Fruit fly (Drosophila melanogaster) Kc167 (cell line): ENCODE results near the gene CG32369.

Experiments used
- Myc ChIP-seq: fragments of >200 bp; optimal IDR thresholded peaks from 2 replicates; lab custom pipeline; 2017; ENCODE audit warnings: missing external identifiers
- Sin3A ChIP-seq: fragments of >200 bp; optimal IDR thresholded peaks from 2 replicates; lab custom pipeline; 2018; ENCODE audit warnings: missing external identifiers
- h ChIP-seq: fragments of >200 bp; optimal IDR thresholded peaks from 3 replicates; lab custom pipeline; 2018; ENCODE audit warnings: missing external identifiers
- insv ChIP-seq: fragments of >200 bp; optimal IDR thresholded peaks from 3 replicates; lab custom pipeline; 2018; ENCODE audit warnings: missing external identifiers
- psq ChIP-seq: fragments of >200 bp; optimal IDR thresholded peaks from 2 replicates; lab custom pipeline; 2017; ENCODE audit warnings: missing external identifiers
- ttk ChIP-seq: sonication (Bioruptor generic); optimal IDR thresholded peaks from 2 replicates; lab custom pipeline; 2017; ENCODE audit warnings: missing external identifiers

The CG32369 gene

DNA sequence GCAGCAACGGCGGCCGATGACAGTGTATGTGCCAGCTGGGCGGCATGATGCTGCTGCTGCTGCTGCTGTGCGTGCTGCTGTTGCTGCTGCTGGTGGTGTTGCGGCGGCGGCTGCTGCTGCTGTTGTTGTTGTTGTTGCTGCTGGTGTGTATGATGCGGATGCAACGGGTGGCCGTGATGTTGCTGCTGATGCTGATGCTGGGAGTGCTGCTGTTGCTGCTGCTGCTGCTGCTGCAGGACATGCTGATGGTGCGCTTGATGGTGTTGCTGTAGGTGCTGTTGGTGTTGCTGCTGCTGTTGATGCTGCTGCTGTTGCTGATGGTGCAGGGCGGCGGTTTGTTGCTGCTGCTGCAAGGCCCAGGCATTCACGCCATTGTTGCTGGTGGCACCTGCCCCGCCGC, 21.3 kb upstream of the CG32369 start:
- TF ChIP-seq Myc (lab: Kevin White, UChicago) (no peak), ttk (no peak), Sin3A (lab: Kevin White, UChicago) (no peak), h (lab: Kevin White, UChicago) (no peak), insv (lab: Kevin White, UChicago) (no peak), psq (no peak)

DNA sequence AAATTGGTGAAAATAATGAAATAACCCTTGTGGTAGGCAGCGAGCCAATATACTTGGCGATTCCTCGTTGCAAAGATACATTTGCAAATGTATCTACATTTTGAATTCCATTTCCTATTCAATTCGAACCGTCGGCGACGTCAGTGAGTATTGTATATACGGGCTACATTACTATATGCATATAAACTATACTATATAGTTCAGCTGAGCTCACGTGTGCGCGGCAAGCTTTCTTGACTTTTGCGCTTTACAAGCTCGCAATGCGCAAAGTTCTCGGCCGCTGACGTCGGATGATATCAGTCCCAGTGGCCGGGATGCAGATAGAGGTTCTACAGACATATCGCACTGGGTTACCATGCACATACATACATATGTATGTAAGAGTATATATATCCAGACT, 20.0 kb upstream of the CG32369 start:
- TF ChIP-seq insv (lab: Kevin White, UChicago) = no peak
- TF ChIP-seq Myc (lab: Kevin White, UChicago) = no peak

DNA sequence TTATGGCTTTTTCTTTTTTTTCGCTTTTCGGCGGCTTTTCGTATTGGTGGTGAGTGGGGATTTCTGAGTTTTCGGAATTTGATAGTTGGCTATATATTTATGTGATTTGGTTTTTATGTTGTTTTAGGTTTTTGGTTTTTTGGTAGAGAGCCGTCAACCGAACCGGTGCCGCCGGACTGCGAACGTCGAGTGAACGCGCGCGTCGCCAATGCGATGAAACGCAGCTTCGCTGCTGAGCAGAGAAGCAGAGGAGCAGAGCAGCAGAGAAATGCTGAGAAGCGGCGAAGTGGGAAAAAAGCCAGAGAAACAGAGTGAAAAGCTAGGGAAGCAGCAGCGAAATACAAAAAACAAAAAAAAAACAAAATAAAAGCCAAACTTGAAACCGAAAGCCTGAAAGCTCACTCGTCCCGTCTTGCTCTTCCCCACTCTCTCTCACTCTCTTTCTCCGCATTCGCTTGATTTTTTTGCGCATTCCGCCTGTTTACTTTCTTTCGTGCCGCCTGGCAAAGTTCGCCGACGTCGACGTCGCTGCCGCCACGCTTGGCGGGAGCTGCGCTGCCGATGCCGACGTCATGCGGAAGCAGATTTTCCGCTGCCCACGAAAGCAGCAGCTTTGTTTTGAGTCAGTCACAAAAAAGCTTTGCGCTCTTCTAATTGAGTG, 18.3 kb upstream of the CG32369 start:
- TF ChIP-seq psq = no peak
- no peak for TF ChIP-seq ttk
- no peak for TF ChIP-seq insv (lab: Kevin White, UChicago)
- TF ChIP-seq Myc (lab: Kevin White, UChicago) = no peak
- no peak for TF ChIP-seq Sin3A (lab: Kevin White, UChicago)
- TF ChIP-seq h (lab: Kevin White, UChicago) = no peak

DNA sequence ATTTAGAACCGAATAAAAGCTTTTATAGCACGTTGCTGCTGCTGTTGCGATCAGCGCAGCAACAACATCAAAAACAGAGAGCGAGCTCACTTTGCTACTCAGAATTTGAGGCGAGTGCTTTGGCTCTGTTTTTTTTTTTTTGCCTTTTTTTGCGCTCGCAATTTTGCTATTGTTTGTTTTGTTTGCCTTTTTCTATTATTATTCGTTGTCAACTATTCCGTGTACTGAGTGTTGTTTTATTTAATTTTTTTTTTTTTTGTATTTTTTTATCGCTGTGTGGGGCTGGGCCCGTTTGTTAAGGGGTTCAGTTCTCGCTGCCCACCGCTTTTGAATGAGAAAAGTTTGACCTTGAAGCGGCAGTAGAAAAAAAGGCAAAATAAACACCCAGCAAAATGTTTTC, 17.1 kb upstream of the CG32369 start:
- no peak for TF ChIP-seq Sin3A (lab: Kevin White, UChicago)

DNA sequence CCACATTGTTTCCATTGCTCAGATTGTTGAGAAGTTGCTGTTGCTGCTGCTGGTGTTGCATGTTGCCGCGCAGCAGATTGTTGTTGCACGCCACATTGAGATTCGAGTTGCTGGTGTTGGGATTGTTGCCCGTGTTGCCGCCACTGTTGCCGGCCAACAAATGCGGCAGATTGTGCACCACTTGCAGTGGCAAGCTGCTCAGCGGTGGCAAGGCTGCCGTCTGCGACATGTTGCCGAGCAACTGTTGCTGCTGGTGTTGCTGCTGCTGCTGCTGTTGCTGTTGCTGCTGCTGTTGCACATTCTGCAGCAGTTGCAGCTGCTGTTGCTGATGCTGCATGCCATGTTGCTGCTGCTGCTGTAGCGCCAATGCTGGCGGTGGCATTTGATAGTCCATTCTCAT, 16.6 kb upstream of the CG32369 start:
- TF ChIP-seq ttk = no peak
- no peak for TF ChIP-seq Myc (lab: Kevin White, UChicago)
- TF ChIP-seq insv (lab: Kevin White, UChicago) = no peak
- no peak for TF ChIP-seq psq
- no peak for TF ChIP-seq h (lab: Kevin White, UChicago)
- TF ChIP-seq Sin3A (lab: Kevin White, UChicago) = no peak

DNA sequence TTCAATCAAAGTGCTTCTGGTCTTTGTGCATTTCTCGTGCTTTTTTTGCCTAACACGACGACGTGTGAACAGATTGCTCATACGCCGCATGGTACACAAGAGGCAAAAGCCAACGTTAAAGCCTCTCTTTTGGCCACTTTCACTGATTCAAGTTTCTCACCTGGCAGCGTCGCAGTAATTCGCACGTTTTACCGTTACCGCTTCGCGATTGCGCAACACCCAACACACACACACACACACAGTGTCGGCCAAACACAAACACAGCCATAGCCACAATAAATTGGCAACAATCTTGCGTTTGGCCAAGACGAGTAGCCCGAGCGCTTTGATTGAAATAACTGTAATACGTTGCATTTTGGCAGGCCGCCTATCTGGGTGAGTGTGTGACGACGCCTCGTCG, 13.6 kb upstream of the CG32369 start:
- TF ChIP-seq h (lab: Kevin White, UChicago) = no peak
- TF ChIP-seq psq = no peak
- TF ChIP-seq insv (lab: Kevin White, UChicago) = no peak
- no peak for TF ChIP-seq Myc (lab: Kevin White, UChicago)
- TF ChIP-seq Sin3A (lab: Kevin White, UChicago) = no peak
- TF ChIP-seq ttk = no peak

DNA sequence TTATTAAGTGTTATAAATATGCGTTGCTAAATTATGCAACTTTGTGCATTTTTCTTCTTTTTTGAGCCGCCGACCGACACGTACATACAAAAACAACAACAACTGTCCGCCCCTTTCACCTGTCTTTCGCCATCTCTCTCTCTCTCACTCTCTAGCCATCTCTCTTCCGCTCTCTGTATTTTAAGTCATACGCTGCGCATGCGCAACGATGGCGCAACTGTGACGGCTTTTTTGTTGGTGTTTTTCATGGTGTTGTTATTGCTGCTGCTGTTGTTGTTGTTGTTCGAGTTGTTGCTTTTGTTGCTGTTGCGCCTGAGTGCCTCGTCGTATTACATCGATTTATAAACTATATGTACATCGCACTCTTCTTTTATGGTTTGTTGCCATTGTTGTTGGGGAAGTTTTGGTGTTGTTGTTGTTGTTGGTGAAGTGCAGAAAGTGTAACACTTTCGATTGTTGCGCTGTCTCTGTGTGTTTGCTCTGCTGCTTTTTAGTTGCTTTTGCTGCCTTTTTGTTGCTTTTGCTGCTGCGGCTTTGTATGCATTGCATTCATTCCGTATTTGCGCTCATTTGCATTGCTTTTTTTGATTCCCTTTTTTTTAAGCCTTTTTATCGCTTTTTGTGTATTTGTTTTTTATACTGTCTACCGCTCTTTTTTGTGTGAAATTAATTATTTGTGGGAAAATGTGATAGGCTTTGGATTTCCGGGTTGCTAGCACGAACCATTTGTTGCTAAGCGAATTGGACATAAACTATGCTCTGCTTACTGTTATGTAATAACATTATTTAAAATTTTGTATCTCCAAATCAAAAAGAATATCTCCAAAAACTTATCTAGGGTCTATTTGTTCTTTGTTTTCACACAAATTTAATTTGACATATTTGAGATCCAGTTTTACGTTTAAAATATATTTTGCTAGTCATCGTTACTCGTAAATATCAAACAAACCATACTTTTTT, 12.3 kb upstream of the CG32369 start:
- TF ChIP-seq Myc (lab: Kevin White, UChicago) = no peak
- TF ChIP-seq h (lab: Kevin White, UChicago) = no peak
- no peak for TF ChIP-seq insv (lab: Kevin White, UChicago)
- TF ChIP-seq psq = no peak
- no peak for TF ChIP-seq Sin3A (lab: Kevin White, UChicago)
- no peak for TF ChIP-seq ttk

DNA sequence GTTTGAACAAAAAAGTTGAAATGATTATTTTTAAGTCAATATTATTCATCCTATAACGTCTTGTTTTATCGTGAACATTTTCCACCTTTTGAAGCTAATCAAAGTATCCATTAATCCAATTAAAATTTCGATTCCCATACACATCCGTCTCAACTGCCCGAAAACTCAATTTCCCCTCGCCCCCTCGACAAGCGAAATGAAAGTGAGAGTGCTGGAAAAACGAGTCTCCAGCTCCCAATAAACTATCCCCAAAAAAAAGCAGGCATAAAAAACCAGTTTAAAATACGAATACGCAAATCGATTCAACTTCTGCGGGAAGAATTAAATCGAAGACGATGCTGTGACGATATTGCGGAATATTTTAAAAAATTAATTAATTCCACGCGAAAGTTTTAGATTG, 11.5 kb upstream of the CG32369 start:
- TF ChIP-seq h (lab: Kevin White, UChicago) (no peak), Sin3A (lab: Kevin White, UChicago) (no peak), psq (no peak), ttk (no peak), Myc (lab: Kevin White, UChicago) (no peak), insv (lab: Kevin White, UChicago) (no peak)

DNA sequence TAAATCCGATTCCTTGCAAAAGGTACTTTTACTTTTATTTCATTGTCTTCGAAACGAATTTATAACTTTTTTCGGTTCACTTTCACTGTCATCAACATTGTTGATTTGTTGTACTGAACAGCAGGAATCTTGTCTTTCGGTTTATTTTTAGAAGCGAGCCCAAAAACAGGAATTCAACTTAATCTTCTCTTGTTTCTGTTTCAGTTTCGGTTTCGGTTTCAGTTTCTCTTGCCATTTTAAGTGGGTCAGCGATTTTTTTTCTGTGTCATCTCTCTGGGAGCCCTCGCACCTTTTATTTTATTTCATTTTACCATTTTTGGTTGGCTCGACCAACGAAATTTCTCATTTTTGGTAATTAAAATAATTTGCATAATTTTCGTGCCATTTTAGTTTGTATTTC, 10.6 kb upstream of the CG32369 start:
- no peak for TF ChIP-seq psq
- TF ChIP-seq ttk = no peak
- TF ChIP-seq insv (lab: Kevin White, UChicago) = no peak
- no peak for TF ChIP-seq h (lab: Kevin White, UChicago)
- TF ChIP-seq Sin3A (lab: Kevin White, UChicago) = no peak
- no peak for TF ChIP-seq Myc (lab: Kevin White, UChicago)

DNA sequence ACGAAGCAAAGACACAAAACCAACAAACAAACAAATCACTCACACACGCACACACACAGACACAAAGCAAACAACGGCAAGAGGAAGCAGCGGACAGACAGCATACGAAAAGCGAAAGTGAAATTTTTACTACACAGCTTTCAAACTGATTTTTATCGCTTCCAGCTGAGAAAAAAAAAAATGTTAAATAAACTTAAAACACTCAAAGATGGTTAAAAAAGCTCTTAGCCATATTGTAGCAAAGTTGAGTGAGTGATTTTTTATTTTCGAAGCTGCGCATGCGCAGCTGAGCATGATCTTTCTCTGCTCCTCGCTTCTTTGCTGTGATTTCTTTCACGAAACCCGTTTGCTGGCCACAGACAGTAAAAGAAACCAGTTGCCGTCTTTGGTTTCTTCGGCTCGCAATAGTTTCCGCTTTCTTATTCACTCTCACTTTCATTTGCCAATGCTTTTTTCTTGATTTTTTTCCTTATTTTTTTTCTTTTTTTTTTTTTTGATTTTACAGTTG, 8.9 kb upstream of the CG32369 start:
- no peak for TF ChIP-seq ttk

DNA sequence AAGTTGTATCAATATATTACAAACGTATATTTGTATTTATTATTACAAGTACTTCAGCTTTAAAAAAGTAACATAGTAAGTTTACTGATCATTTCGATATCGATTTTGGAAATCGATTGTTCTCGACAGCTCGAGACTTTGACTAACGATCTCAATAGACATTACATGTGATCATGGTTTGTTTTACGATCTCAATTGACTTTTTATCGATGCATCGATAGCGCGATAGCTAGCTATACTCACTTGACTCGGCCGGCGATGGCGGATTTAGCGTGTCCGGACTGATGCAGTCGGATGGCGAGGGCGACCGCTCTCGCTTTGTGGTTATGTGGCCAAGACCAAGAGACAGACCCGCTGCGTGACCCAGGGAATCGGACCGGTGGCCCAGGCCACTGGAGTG, 7.6 kb upstream of the CG32369 start:
- TF ChIP-seq insv (lab: Kevin White, UChicago) = no peak
- no peak for TF ChIP-seq ttk
- TF ChIP-seq Myc (lab: Kevin White, UChicago) = no peak
- no peak for TF ChIP-seq h (lab: Kevin White, UChicago)
- no peak for TF ChIP-seq psq

DNA sequence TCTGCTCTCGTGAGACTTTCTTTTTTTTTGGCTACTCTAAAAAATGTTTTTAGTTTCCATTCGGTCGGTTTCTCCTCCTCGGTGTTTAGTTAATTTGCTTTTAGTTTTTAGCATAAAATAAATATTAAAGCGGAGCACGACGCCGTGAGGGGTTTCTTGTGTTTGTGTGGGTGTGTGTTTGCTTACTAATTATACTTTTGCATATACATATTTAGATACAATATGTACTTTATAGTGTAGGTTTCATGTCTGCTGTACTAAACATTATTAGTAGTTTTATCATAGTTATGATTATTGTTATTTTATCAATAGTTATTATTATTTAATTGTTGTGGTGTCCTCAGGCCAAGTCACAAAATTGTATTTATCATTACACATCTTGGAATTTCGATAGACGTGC, 6.3 kb upstream of the CG32369 start:
- TF ChIP-seq insv (lab: Kevin White, UChicago) (no peak), ttk (no peak), Sin3A (lab: Kevin White, UChicago) (no peak), psq (no peak), h (lab: Kevin White, UChicago) (no peak), Myc (lab: Kevin White, UChicago) (no peak)

DNA sequence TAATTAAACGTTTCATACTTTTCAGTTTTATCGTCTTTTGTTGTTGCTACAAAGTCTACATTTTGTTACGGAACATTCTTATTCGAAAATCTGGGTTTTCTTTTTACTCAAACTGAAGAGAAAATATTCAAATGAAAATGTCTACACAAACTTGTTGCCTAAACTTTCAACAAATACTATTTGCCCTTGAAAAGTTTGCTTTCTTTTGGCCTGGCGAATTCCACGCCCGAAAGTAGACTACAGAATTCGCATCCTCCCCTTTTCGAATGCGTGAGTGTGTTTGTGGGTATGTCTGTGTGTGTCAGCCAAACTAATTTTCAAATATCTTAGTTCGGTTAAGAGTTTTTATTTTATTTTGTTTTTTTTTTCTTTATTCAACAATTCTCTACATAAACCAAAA, 3.8 kb upstream of the CG32369 start:
- TF ChIP-seq ttk = no peak
- no peak for TF ChIP-seq h (lab: Kevin White, UChicago)
- no peak for TF ChIP-seq Myc (lab: Kevin White, UChicago)
- TF ChIP-seq psq = no peak
- TF ChIP-seq Sin3A (lab: Kevin White, UChicago) = no peak
- TF ChIP-seq insv (lab: Kevin White, UChicago) = no peak
